Worm (Caenorhabditis elegans) whole organism, L4 larva: Measurements from ENCODE around the gene W09C2.8.
"Not testable (repeated sequence)": the region's sequence is repeated elsewhere in the genome, so short reads cannot be mapped to it uniquely, and the experiment has no call there.

ENCODE experiments used
- D1046.2 ChIP-seq: fragments of 200-800 bp; sonication (Bioruptor generic); IDR thresholded peaks from 2 replicates; pipeline ENCODE4 v1.3.6; 2022; ENCODE audit warnings: missing genetic modification characterization, missing compliant biosample characterization
- F10B5.3 ChIP-seq: sonication (generic microtip); optimal IDR thresholded peaks from 2 replicates; lab custom pipeline; 2016; ENCODE audit warnings: mild to moderate bottlenecking, missing genetic modification characterization, missing compliant biosample characterization
- F26F4.8 ChIP-seq: fragments of 200-800 bp; sonication (Bioruptor generic); conservative IDR thresholded peaks from 2 replicates; pipeline ENCODE4 v1.3.6; 2022; ENCODE audit warnings: missing genetic modification characterization, missing compliant biosample characterization
- F49E8.2 ChIP-seq: sonication (generic microtip); optimal IDR thresholded peaks from 2 replicates; lab custom pipeline; 2016; ENCODE audit warnings: missing compliant biosample characterization, mild to moderate bottlenecking, missing genetic modification characterization, borderline replicate concordance
- T26A8.4 ChIP-seq: fragments of 200-800 bp; sonication (Bioruptor generic); IDR thresholded peaks from 2 replicates; pipeline ENCODE4 v1.3.6; 2022; ENCODE audit warnings: missing genetic modification characterization, missing compliant biosample characterization
- Y5F2A.4 ChIP-seq: fragments of 200-800 bp; sonication (Bioruptor generic); optimal IDR thresholded peaks from 2 replicates; lab custom pipeline; 2018; ENCODE audit warnings: mild to moderate bottlenecking, missing genetic modification characterization, missing compliant biosample characterization
- Y75B8A.6 ChIP-seq: fragments of 200-800 bp; sonication (Bioruptor generic); IDR thresholded peaks from 2 replicates; pipeline ENCODE4 v1.3.6; 2022; ENCODE audit warnings: missing genetic modification reagents, missing genetic modification characterization, missing compliant biosample characterization
- aly-2 ChIP-seq: sonication (generic microtip); optimal IDR thresholded peaks from 2 replicates; lab custom pipeline; 2018; ENCODE audit warnings: missing biosample characterization, missing genetic modification characterization
- ceh-20 ChIP-seq: fragments of 200-800 bp; sonication (Bioruptor generic); IDR thresholded peaks from 2 replicates; pipeline ENCODE4 v1.3.6; 2022; ENCODE audit warnings: missing genetic modification reagents, missing genetic modification characterization, missing compliant biosample characterization
- ceh-44 ChIP-seq: fragments of 200-800 bp; sonication (Bioruptor generic); IDR thresholded peaks from 2 replicates; pipeline ENCODE4 v1.3.6; 2022; ENCODE audit warnings: missing genetic modification reagents, missing genetic modification characterization, missing compliant biosample characterization
- ceh-62 ChIP-seq: sonication (generic microtip); optimal IDR thresholded peaks from 2 replicates; lab custom pipeline; 2017; ENCODE audit warnings: missing biosample characterization, missing genetic modification characterization
- daf-12 ChIP-seq: fragments of 150-350 bp; optimal IDR thresholded peaks from 2 replicates; lab custom pipeline; 2014; ENCODE audit warnings: missing biosample characterization, missing genetic modification reagents, missing genetic modification characterization
- daf-16 ChIP-seq, 3 experiments: sonication (generic microtip); optimal IDR thresholded peaks; 2 replicates each; lab custom pipeline; 2016 to 2017; ENCODE audit warnings: missing genetic modification characterization in 3 of 3, missing genetic modification reagents in 3 of 3, mild to moderate bottlenecking in 2 of 3, missing compliant biosample characterization in 2 of 3, missing biosample characterization in 1 of 3, moderate library complexity in 1 of 3
- dmd-6 ChIP-seq: fragments of 200-800 bp; sonication (Bioruptor generic); IDR thresholded peaks from 2 replicates; pipeline ENCODE4 v1.3.6; 2022; ENCODE audit warnings: missing genetic modification reagents, missing genetic modification characterization, missing compliant biosample characterization
- dmd-8 ChIP-seq: fragments of 200-800 bp; sonication (Bioruptor generic); IDR thresholded peaks from 2 replicates; pipeline ENCODE4 v1.3.6; 2022; ENCODE audit warnings: missing genetic modification characterization, missing compliant biosample characterization
- dpl-1 ChIP-seq: fragments of 150-350 bp; optimal IDR thresholded peaks from 2 replicates; lab custom pipeline; 2014; ENCODE audit warnings: missing biosample characterization, missing genetic modification reagents, missing genetic modification characterization
- fos-1 ChIP-seq: fragments of 150-350 bp; optimal IDR thresholded peaks from 2 replicates; lab custom pipeline; 2014; ENCODE audit warnings: missing biosample characterization, missing genetic modification characterization
- lin-1 ChIP-seq: fragments of 200-800 bp; sonication (Bioruptor generic); IDR thresholded peaks from 2 replicates; pipeline ENCODE4 v1.3.6; 2022; ENCODE audit warnings: missing genetic modification reagents, missing genetic modification characterization, missing compliant biosample characterization
- lin-13 ChIP-seq: fragments of 150-350 bp; optimal IDR thresholded peaks from 2 replicates; lab custom pipeline; 2014; ENCODE audit warnings: missing biosample characterization, missing genetic modification reagents, missing genetic modification characterization
- lir-3 ChIP-seq: sonication (generic microtip); optimal IDR thresholded peaks from 2 replicates; lab custom pipeline; 2016; ENCODE audit warnings: mild to moderate bottlenecking, missing genetic modification characterization, missing compliant biosample characterization
- mdt-29 ChIP-seq: fragments of 200-800 bp; sonication (Bioruptor generic); IDR thresholded peaks from 2 replicates; pipeline ENCODE4 v1.3.6; 2022; ENCODE audit warnings: missing genetic modification reagents, missing genetic modification characterization, missing compliant biosample characterization
- mep-1 ChIP-seq: fragments of 150-350 bp; sonication (generic microtip); optimal IDR thresholded peaks from 3 replicates; lab custom pipeline; 2014; ENCODE audit warnings: missing biosample characterization, missing genetic modification characterization
- mxl-2 ChIP-seq: fragments of 200-800 bp; sonication (Bioruptor generic); conservative IDR thresholded peaks from 2 replicates; pipeline ENCODE4 v1.3.6; 2022; ENCODE audit warnings: missing genetic modification reagents, missing genetic modification characterization, missing compliant biosample characterization
- nhr-11 ChIP-seq: fragments of 150-350 bp; optimal IDR thresholded peaks from 2 replicates; lab custom pipeline; 2014; ENCODE audit warnings: missing biosample characterization, missing genetic modification characterization
- nhr-111 ChIP-seq: fragments of 200-800 bp; sonication (Bioruptor generic); optimal IDR thresholded peaks from 2 replicates; lab custom pipeline; 2018; ENCODE audit warnings: mild to moderate bottlenecking, missing genetic modification characterization, missing compliant biosample characterization
- nhr-237 ChIP-seq: sonication (generic microtip); optimal IDR thresholded peaks from 2 replicates; lab custom pipeline; 2017; ENCODE audit warnings: missing biosample characterization, missing genetic modification characterization
- nhr-41 ChIP-seq: fragments of 200-800 bp; sonication (Bioruptor generic); IDR thresholded peaks from 2 replicates; pipeline ENCODE4 v1.3.6; 2022; ENCODE audit warnings: missing genetic modification reagents, missing genetic modification characterization, missing compliant biosample characterization
- nhr-48 ChIP-seq: sonication (generic microtip); optimal IDR thresholded peaks from 2 replicates; lab custom pipeline; 2016; ENCODE audit warnings: mild to moderate bottlenecking, missing genetic modification characterization, missing compliant biosample characterization
- nhr-6 ChIP-seq: fragments of 150-350 bp; optimal IDR thresholded peaks from 2 replicates; lab custom pipeline; 2014; ENCODE audit warnings: missing biosample characterization, missing genetic modification characterization
- nhr-76 ChIP-seq: fragments of 150-350 bp; optimal IDR thresholded peaks from 2 replicates; lab custom pipeline; 2014; ENCODE audit warnings: missing biosample characterization, missing genetic modification characterization
- nhr-77 ChIP-seq: fragments of 150-350 bp; optimal IDR thresholded peaks from 2 replicates; lab custom pipeline; 2014; ENCODE audit warnings: missing biosample characterization, missing genetic modification characterization
- pha-4 ChIP-seq, 2 experiments: fragments of 150-350 bp in 1 of 2; fragments of 200-800 bp in 1 of 2; sonication (Bioruptor generic) in 1 of 2; IDR thresholded peaks in 1 of 2; optimal IDR thresholded peaks in 1 of 2; 2 replicates each; pipeline versions ENCODE4 v1.3.6 to Lab custom; 2014 to 2022; ENCODE audit warnings: missing genetic modification characterization in 2 of 2, missing genetic modification reagents in 2 of 2, missing biosample characterization in 1 of 2, missing compliant biosample characterization in 1 of 2
- php-3 ChIP-seq: fragments of 200-800 bp; sonication (Bioruptor generic); IDR thresholded peaks from 2 replicates; pipeline ENCODE4 v1.3.6; 2022; ENCODE audit warnings: missing genetic modification reagents, missing genetic modification characterization, missing compliant biosample characterization
- pqm-1 ChIP-seq: sonication (generic microtip); optimal IDR thresholded peaks from 2 replicates; lab custom pipeline; 2017; ENCODE audit warnings: missing biosample characterization, missing genetic modification characterization
- set-16 ChIP-seq: fragments of 200-800 bp; sonication (Bioruptor generic); IDR thresholded peaks from 2 replicates; pipeline ENCODE4 v1.3.6; 2022; ENCODE audit warnings: missing genetic modification reagents, missing genetic modification characterization, missing compliant biosample characterization
- snpc-4 ChIP-seq: fragments of 150-350 bp; optimal IDR thresholded peaks from 2 replicates; lab custom pipeline; 2014; ENCODE audit warnings: missing biosample characterization, missing genetic modification characterization
- unc-130 ChIP-seq: sonication (generic microtip); optimal IDR thresholded peaks from 2 replicates; lab custom pipeline; 2016; ENCODE audit warnings: missing genetic modification reagents, missing genetic modification characterization, missing compliant biosample characterization
- unc-62 ChIP-seq, 3 experiments: fragments of 150-350 bp in 1 of 3; sonication (generic microtip); optimal IDR thresholded peaks in 2 of 3; peaks in 1 of 3; 1 replicate in 1 of 3; 2 replicates in 2 of 3; lab custom pipeline; 2014 to 2017; ENCODE audit warnings: missing biosample characterization in 3 of 3, missing genetic modification characterization in 3 of 3, missing genetic modification reagents in 3 of 3, missing genotype in 1 of 3
- vab-7 ChIP-seq: fragments of 200-800 bp; sonication (Bioruptor generic); IDR thresholded peaks from 2 replicates; pipeline ENCODE4 v1.3.6; 2022; ENCODE audit warnings: missing genetic modification reagents, missing genetic modification characterization, missing compliant biosample characterization

The W09C2.8 gene

ce11 chrIV:9610923-9611322 lies 13.3 kb downstream of the W09C2.8 start:
- TF ChIP-seq unc-130 (GFP tag; lab: Kevin White, UChicago) (no peak), pqm-1 (no peak), nhr-48 (tag; lab: Kevin White, UChicago) (no peak), F26F4.8 (GFP tag; lab: Robert Waterston, UW) (no peak), aly-2 (tag; lab: Kevin White, UChicago) (no peak), pha-4 (GFP tag; IDR thresholded peaks at IDR 0.05; lab: Robert Waterston, UW) (no peak), pha-4 (tag; optimal IDR thresholded peaks at IDR 0.05; lab: Kevin White, UChicago) (no peak), mep-1 (no peak), nhr-6 (tag; lab: Kevin White, UChicago) (no peak), nhr-237 (tag; lab: Kevin White, UChicago) (no peak), fos-1 (tag; lab: Kevin White, UChicago) (no peak), dpl-1 (GFP tag; lab: Kevin White, UChicago) (no peak)

ce11 chrIV:9609095-9609494 lies 15.1 kb downstream of the W09C2.8 start:
- no peak for TF ChIP-seq dmd-8 (GFP tag; lab: Robert Waterston, UW)
- TF ChIP-seq lir-3 (tag; lab: Kevin White, UChicago): no peak
- TF ChIP-seq unc-62 (GFP tag; optimal IDR thresholded peaks at IDR 0.05 in 1 of 2; lab: Kevin White, UChicago): no peak
- no peak for TF ChIP-seq unc-62 (tag; optimal IDR thresholded peaks at IDR 0.05; lab: Kevin White, UChicago)
- TF ChIP-seq F49E8.2 (tag; lab: Kevin White, UChicago): no peak
- no peak for TF ChIP-seq nhr-76 (tag; lab: Kevin White, UChicago)
- no peak for TF ChIP-seq nhr-41
- no peak for TF ChIP-seq unc-130 (GFP tag; lab: Kevin White, UChicago)
- TF ChIP-seq T26A8.4 (GFP tag; lab: Robert Waterston, UW): no peak

- TF ChIP-seq Y75B8A.6: no peak
Observed at ce11 chrIV:9607945-9608344, 16.2 kb downstream of the W09C2.8 start.

- no peak for TF ChIP-seq set-16 (GFP tag; lab: Robert Waterston, UW)
- TF ChIP-seq nhr-6 (tag; lab: Kevin White, UChicago): no peak
- TF ChIP-seq D1046.2 (GFP tag; lab: Robert Waterston, UW): no peak
- TF ChIP-seq ceh-44 (GFP tag; lab: Robert Waterston, UW): no peak
- no peak for TF ChIP-seq nhr-11 (tag; lab: Kevin White, UChicago)
Observed at ce11 chrIV:9601595-9601994, 22.6 kb downstream of the W09C2.8 start, which contains the start of gene aat-1. TSS of gene aat-1 (minus strand) at chrIV:9601695.

ce11 chrIV:9595779-9596406 lies 28.3 kb downstream of the W09C2.8 start, which contains the start of the genes F27C8.3 and F27C8.2:
TSS of gene F27C8.3 (minus strand) at chrIV:9595879.
TSS of gene F27C8.2 (plus strand) at chrIV:9596356.
- TF ChIP-seq unc-62 (GFP tag; optimal IDR thresholded peaks at IDR 0.05 in 1 of 2; lab: Kevin White, UChicago): peak in 1 of 2 experiments; percentile 4
- TF ChIP-seq unc-62 (tag; optimal IDR thresholded peaks at IDR 0.05; lab: Kevin White, UChicago): not testable (repeated sequence)

ce11 chrIV:9593456-9593855 lies 30.7 kb downstream of the W09C2.8 start, which contains the start of gene spp-18:
TSS of gene spp-18 (plus strand) at chrIV:9593712.
- TF ChIP-seq F10B5.3 (tag; lab: Kevin White, UChicago) (no peak), nhr-77 (tag; lab: Kevin White, UChicago) (peak; percentile 63), ceh-62 (tag; lab: Kevin White, UChicago) (no peak), T26A8.4 (GFP tag; lab: Robert Waterston, UW) (no peak), lin-1 (GFP tag; lab: Robert Waterston, UW) (0 out of 2 replicates have a peak, but pooled peaks have one; percentile 20), vab-7 (GFP tag; lab: Robert Waterston, UW) (no peak), nhr-48 (tag; lab: Kevin White, UChicago) (no peak), ceh-20 (GFP tag; lab: Robert Waterston, UW) (no peak), mxl-2 (GFP tag; lab: Robert Waterston, UW) (no peak), Y5F2A.4 (GFP tag; lab: Kevin White, UChicago) (no peak), dmd-6 (GFP tag; lab: Robert Waterston, UW) (peak; percentile 90), php-3 (GFP tag; lab: Robert Waterston, UW) (no peak), unc-130 (GFP tag; lab: Kevin White, UChicago) (no peak), mdt-29 (GFP tag; lab: Robert Waterston, UW) (no peak), nhr-111 (GFP tag; lab: Kevin White, UChicago) (no peak), fos-1 (tag; lab: Kevin White, UChicago) (no peak), daf-12 (tag; lab: Kevin White, UChicago) (no peak), lin-13 (no peak), set-16 (GFP tag; lab: Robert Waterston, UW) (no peak), snpc-4 (tag; lab: Kevin White, UChicago) (no peak), daf-16 (GFP tag; optimal IDR thresholded peaks at IDR 0.05; lab: Kevin White, UChicago) (no peak), daf-16 (tag; optimal IDR thresholded peaks at IDR 0.05; lab: Kevin White, UChicago) (peak; percentile 62)
